Worm (Caenorhabditis elegans): Measurements from ENCODE around the gene Y81B9A.1.
A peak's percentile ranks its signal among the peaks of the same experiment; 100 is the strongest.

The Y81B9A.1 gene

DNA sequence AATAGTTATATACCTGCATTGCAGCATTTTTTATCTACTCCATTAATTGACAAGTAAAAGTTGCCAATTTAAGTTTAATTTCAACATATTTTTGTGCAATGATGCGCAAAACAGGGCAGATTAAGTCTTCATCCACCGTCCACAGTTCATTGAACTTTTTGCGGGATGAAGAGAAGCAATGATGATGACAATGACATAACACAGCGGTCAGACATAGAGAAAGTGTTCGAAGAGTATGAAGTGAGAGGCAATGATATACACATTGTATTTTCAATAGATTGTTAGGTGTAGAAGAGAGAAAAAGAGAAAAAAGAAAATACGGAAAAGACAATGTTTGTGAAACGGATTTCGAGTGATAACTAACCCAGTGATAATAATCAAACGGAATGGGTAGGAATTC lies 34.7 kb downstream of the Y81B9A.1 start:
- TF ChIP-seq med-1 (GFP tag; optimal IDR thresholded peaks at IDR 0.05; ENCODE audit: insufficient read depth) (no peak), T22C8.4 (GFP tag; IDR thresholded peaks at IDR 0.05) (no peak), ztf-29 (GFP tag; IDR thresholded peaks at IDR 0.05) (no peak)

DNA sequence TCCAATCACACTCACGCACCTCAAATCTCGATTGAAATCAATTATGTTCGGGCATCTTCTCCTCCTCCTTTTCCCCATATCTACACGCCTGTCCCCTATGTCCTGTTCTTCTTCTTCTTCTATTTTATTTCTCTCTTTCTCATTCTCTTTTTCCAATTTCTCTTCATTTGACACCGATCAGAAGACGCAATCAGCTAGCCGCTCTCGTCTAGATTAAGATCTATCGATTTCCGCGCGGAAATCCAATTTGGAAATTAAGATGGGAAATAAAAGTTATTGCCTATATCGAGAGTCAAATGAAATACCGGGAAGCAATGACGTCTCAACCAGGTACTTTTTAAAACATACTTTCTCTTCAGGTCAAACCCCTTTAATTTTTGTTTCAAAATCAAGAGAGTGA lies 36.2 kb downstream of the Y81B9A.1 start:
- TF ChIP-seq klf-2 (GFP tag; conservative IDR thresholded peaks at IDR 0.05) (no peak), T22C8.4 (GFP tag; IDR thresholded peaks at IDR 0.05) (no peak), ztf-23 (GFP tag; IDR thresholded peaks at IDR 0.05) (no peak), flt-1 (GFP tag; IDR thresholded peaks at IDR 0.05) (no peak), tab-1 (GFP tag; IDR thresholded peaks at IDR 0.05) (no peak), ref-1 (GFP tag; conservative IDR thresholded peaks at IDR 0.05) (no peak), cog-1 (tag; optimal IDR thresholded peaks at IDR 0.05) (no peak), med-1 (GFP tag; optimal IDR thresholded peaks at IDR 0.05; ENCODE audit: insufficient read depth) (no peak), ztf-29 (GFP tag; IDR thresholded peaks at IDR 0.05) (no peak)

DNA sequence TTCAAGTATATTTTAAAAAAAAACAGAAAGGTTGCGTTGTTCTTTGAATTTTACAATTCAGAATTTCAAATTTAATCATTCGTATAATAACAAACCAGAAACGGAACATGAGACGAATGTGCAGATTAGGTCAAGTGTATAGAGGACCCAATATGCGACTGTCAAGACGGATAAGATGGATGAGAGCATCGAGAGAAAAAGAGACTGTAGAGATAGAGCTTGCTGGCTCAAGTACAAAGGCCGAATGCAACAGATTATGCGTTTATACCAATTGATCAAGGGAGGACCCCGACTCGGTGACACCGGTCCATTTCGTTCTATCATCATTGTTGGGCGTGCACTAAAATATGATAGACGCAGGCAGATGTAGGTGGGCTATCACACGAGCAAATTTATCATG lies 38.1 kb downstream of the Y81B9A.1 start:
- no peak for TF ChIP-seq T22C8.4 (GFP tag; IDR thresholded peaks at IDR 0.05)
- no peak for TF ChIP-seq ztf-29 (GFP tag; IDR thresholded peaks at IDR 0.05)
- no peak for TF ChIP-seq ztf-23 (GFP tag; IDR thresholded peaks at IDR 0.05)
- TF ChIP-seq med-1 (GFP tag; optimal IDR thresholded peaks at IDR 0.05; ENCODE audit: insufficient read depth): no peak
- TF ChIP-seq klf-2 (GFP tag; conservative IDR thresholded peaks at IDR 0.05): no peak
- TF ChIP-seq tab-1 (GFP tag; IDR thresholded peaks at IDR 0.05): no peak

DNA sequence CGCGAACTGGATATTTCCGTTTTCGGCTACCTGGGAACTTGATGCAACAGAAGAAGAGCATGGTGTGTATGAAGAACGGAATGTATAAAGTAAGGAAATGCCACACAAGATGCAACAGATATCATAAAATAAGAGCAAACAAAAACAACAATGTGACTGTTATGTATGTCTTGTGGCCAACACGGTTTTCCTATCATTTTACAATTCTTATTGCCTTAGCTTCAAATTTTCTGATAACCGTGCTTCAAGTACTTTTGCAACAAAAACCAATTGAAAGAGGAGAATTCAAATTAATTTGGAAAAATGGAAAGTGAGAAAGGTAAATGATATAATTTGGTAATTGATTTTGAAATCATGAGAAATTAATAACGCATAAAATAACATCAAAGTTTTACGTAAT lies 39.3 kb downstream of the Y81B9A.1 start:
- TF ChIP-seq ztf-23 (GFP tag; IDR thresholded peaks at IDR 0.05) (no peak), flt-1 (GFP tag; IDR thresholded peaks at IDR 0.05) (no peak), med-1 (GFP tag; optimal IDR thresholded peaks at IDR 0.05; ENCODE audit: insufficient read depth) (no peak), ref-1 (GFP tag; conservative IDR thresholded peaks at IDR 0.05) (no peak), ztf-29 (GFP tag; IDR thresholded peaks at IDR 0.05) (no peak), cog-1 (tag; optimal IDR thresholded peaks at IDR 0.05) (no peak), T22C8.4 (GFP tag; IDR thresholded peaks at IDR 0.05) (no peak), tab-1 (GFP tag; IDR thresholded peaks at IDR 0.05) (no peak), klf-2 (GFP tag; conservative IDR thresholded peaks at IDR 0.05) (no peak)

DNA sequence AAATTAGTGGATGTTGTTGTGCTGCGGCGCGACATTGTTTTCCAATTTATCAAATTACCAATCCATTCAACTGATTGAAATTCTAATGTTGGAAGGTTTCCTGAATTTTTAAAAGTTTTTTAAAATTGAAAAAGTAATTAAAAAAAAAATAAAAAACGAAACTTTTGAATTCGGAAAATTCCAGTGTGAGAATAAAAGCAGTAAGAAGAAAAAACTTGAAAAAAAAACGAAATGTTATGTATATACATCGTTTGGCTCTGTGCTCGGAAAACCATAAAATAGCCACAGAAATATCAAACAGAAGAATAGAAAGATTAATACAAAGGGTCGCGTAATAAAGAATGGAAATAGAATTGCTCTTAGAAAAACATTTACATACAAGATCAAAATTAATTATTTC lies 39.8 kb downstream of the Y81B9A.1 start, which contains the start of gene vav-1:
Gene vav-1 (minus strand): TSS at position 101 of the 400 bp plus-strand sequence.
- TF ChIP-seq klf-2 (GFP tag; conservative IDR thresholded peaks at IDR 0.05): no peak
- no peak for TF ChIP-seq flt-1 (GFP tag; IDR thresholded peaks at IDR 0.05)
- no peak for TF ChIP-seq med-1 (GFP tag; optimal IDR thresholded peaks at IDR 0.05; ENCODE audit: insufficient read depth)
- TF ChIP-seq tab-1 (GFP tag; IDR thresholded peaks at IDR 0.05): no peak
- no peak for TF ChIP-seq ref-1 (GFP tag; conservative IDR thresholded peaks at IDR 0.05)
- TF ChIP-seq ztf-29 (GFP tag; IDR thresholded peaks at IDR 0.05): no peak
- TF ChIP-seq cog-1 (tag; optimal IDR thresholded peaks at IDR 0.05): no peak
- no peak for TF ChIP-seq T22C8.4 (GFP tag; IDR thresholded peaks at IDR 0.05)
- TF ChIP-seq ztf-23 (GFP tag; IDR thresholded peaks at IDR 0.05): no peak

DNA sequence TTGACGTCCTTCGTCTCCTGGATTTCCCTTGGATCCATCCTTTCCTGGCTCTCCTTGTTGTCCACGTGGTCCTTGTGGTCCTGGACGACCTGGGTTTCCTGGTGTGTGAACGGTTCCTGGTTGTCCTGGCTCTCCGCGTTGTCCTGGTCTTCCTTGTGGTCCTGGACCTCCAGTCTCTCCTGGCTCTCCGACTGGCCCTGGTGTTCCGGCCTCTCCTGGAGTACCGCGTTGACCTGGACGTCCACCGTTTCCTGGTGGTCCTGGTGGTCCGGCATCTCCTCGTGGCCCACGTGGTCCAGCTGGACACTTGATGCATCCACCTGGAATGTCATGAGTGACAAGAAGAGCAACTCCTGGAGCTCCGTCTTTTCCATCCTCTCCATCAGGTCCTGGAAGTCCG lies 41.6 kb downstream of the Y81B9A.1 start:
- TF ChIP-seq tab-1 (GFP tag; IDR thresholded peaks at IDR 0.05): no peak
- no peak for TF ChIP-seq ztf-29 (GFP tag; IDR thresholded peaks at IDR 0.05)
- no peak for TF ChIP-seq flt-1 (GFP tag; IDR thresholded peaks at IDR 0.05)
- TF ChIP-seq klf-2 (GFP tag; conservative IDR thresholded peaks at IDR 0.05): no peak
- TF ChIP-seq cog-1 (tag; optimal IDR thresholded peaks at IDR 0.05): no peak
- TF ChIP-seq T22C8.4 (GFP tag; IDR thresholded peaks at IDR 0.05): no peak
- TF ChIP-seq ref-1 (GFP tag; conservative IDR thresholded peaks at IDR 0.05): no peak
- TF ChIP-seq med-1 (GFP tag; optimal IDR thresholded peaks at IDR 0.05; ENCODE audit: insufficient read depth): no peak
- no peak for TF ChIP-seq ztf-23 (GFP tag; IDR thresholded peaks at IDR 0.05)

DNA sequence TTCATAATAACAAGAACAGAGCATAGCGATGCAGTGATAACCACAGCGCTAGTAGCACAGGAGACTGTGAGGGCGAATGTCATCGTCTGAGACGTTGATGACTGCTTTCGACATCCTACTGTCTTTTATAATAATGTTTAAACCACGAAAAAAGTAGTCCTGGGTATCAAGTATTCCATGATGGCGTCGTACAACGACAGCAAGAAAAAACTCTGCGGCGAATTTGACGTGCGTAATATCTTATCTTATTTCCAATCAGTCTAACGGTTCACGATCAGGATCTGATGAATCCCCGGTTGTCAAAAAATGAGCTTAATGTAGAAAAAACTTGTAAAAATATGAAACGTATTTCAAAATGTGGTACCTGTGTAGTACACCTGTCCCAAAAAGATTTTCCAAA lies 42.3 kb downstream of the Y81B9A.1 start, which contains the start of gene col-175:
Gene col-175 (minus strand): TSS at position 101 of the 400 bp plus-strand sequence.
- no peak for TF ChIP-seq med-1 (GFP tag; optimal IDR thresholded peaks at IDR 0.05; ENCODE audit: insufficient read depth)
- TF ChIP-seq T22C8.4 (GFP tag; IDR thresholded peaks at IDR 0.05): no peak

DNA sequence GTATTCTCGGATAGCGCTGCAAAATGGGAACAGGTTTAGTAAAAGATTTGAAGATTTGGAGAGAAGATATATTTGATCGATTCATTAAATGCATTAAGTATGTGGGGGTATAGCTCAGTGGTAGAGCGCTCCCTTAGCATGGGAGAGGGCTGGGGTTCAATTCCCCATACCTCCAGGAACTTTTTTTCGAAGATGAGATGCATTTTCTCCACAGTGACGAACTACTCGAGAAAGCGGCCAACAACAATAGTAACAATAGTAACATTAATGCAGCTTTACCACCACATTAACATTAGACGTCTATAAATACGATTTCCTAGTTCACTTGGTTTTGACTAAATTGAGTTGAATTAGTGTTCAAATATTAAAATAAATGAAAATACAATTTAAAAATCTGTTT lies 45.5 kb downstream of the Y81B9A.1 start:
- no peak for TF ChIP-seq flt-1 (GFP tag; IDR thresholded peaks at IDR 0.05)
- no peak for TF ChIP-seq klf-2 (GFP tag; conservative IDR thresholded peaks at IDR 0.05)
- TF ChIP-seq ztf-23 (GFP tag; IDR thresholded peaks at IDR 0.05): 0 out of 2 replicates have a peak, but pooled peaks have one; percentile 27
- no peak for TF ChIP-seq cog-1 (tag; optimal IDR thresholded peaks at IDR 0.05)
- no peak for TF ChIP-seq tab-1 (GFP tag; IDR thresholded peaks at IDR 0.05)

DNA sequence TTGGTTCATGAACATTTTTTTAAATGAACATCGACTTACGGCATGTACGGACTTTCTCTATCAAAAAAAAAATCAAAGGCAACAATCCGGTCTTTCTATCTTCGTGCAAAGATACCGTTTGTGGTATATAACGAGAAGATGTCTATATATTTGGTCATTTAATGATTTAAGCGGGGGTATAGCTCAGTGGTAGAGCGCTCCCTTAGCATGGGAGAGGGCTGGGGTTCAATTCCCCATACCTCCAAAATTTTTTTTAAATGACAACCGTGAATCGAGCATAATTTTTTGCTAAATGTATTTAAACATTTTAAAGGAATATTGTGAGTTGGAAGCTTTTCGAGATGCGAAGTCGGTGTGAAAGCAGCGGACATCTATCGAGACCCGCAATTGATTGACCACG lies 46.4 kb downstream of the Y81B9A.1 start:
- TF ChIP-seq T22C8.4 (GFP tag; IDR thresholded peaks at IDR 0.05) (no peak), flt-1 (GFP tag; IDR thresholded peaks at IDR 0.05) (no peak; the same call in 1 of the 2 replicates), ztf-29 (GFP tag; IDR thresholded peaks at IDR 0.05) (no peak), tab-1 (GFP tag; IDR thresholded peaks at IDR 0.05) (no peak), med-1 (GFP tag; optimal IDR thresholded peaks at IDR 0.05; ENCODE audit: insufficient read depth) (no peak), klf-2 (GFP tag; conservative IDR thresholded peaks at IDR 0.05) (no peak), cog-1 (tag; optimal IDR thresholded peaks at IDR 0.05) (no peak), ztf-23 (GFP tag; IDR thresholded peaks at IDR 0.05) (no peak), ref-1 (GFP tag; conservative IDR thresholded peaks at IDR 0.05) (no peak)

DNA sequence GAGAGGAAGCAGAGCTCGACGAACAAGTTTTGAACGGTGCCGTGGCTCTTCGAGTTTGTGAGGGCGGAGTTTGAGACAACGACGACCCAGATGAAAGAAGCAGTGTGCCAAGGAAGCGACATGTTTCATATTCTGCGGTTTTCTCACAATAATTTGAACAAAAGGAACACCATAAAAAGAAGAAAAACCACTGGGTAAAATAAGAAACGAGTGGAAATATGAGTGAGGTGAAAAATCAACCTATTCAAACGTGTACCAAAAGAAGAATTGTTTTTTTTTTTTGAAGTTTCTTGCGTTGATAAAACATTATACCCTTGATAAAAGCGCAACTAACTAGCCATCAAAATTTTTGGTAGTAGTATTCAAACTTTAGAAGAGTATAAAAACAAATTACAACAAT lies 49.9 kb downstream of the Y81B9A.1 start, which contains the start of gene lgc-4:
Gene lgc-4 (minus strand): TSS at position 101 of the 400 bp plus-strand sequence.
- TF ChIP-seq flt-1 (GFP tag; IDR thresholded peaks at IDR 0.05) (no peak), ztf-29 (GFP tag; IDR thresholded peaks at IDR 0.05) (no peak), klf-2 (GFP tag; conservative IDR thresholded peaks at IDR 0.05) (no peak), med-1 (GFP tag; optimal IDR thresholded peaks at IDR 0.05; ENCODE audit: insufficient read depth) (no peak), T22C8.4 (GFP tag; IDR thresholded peaks at IDR 0.05) (no peak), ztf-23 (GFP tag; IDR thresholded peaks at IDR 0.05) (no peak), cog-1 (tag; optimal IDR thresholded peaks at IDR 0.05) (no peak), tab-1 (GFP tag; IDR thresholded peaks at IDR 0.05) (no peak), ref-1 (GFP tag; conservative IDR thresholded peaks at IDR 0.05) (no peak)
